Fruit fly (Drosophila melanogaster): ENCODE data around the gene CG15478.
A peak's percentile ranks its signal among the peaks of the same experiment; 100 is the strongest.

Gene CG15478

dm6 chrX:7702160-7702907 lies 15.4 kb downstream of the CG15478 start (continued):
- TF ChIP-seq CG6276 (GFP tag; optimal IDR thresholded peaks at IDR 0.05) (peak; percentile 23), CG15336 (GFP tag; IDR thresholded peaks at IDR 0.05) (peak; percentile 55; the same call in 1 of the 2 replicates), Eip75B (GFP tag; optimal IDR thresholded peaks at IDR 0.05) (no peak), acj6 (GFP tag; optimal IDR thresholded peaks at IDR 0.05) (no peak), net (GFP tag; optimal IDR thresholded peaks at IDR 0.05) (no peak), CG3032 (tag; optimal IDR thresholded peaks at IDR 0.05) (no peak), CG32006 (GFP tag; optimal IDR thresholded peaks at IDR 0.05) (no peak), lz (GFP tag; optimal IDR thresholded peaks at IDR 0.05) (no peak), CG8319 (GFP tag; optimal IDR thresholded peaks at IDR 0.05) (no peak), OdsH (GFP tag; optimal IDR thresholded peaks at IDR 0.05) (no peak), Sox15 (GFP tag; optimal IDR thresholded peaks at IDR 0.05) (no peak), CG34406 (GFP tag; optimal IDR thresholded peaks at IDR 0.05) (no peak), pdm3 (GFP tag; optimal IDR thresholded peaks at IDR 0.05) (no peak), Hr39 (GFP tag; optimal IDR thresholded peaks at IDR 0.05) (no peak), CG3919 (GFP tag; optimal IDR thresholded peaks at IDR 0.05) (no peak)

- TF ChIP-seq pdm3 (GFP tag; optimal IDR thresholded peaks at IDR 0.05) (peak; percentile 17), Eip78C (GFP tag) (peak; percentile 36), CG9139 (GFP tag; optimal IDR thresholded peaks at IDR 0.05) (no peak), Eip93F (GFP tag; optimal IDR thresholded peaks at IDR 0.05) (no peak), eg (GFP tag; IDR thresholded peaks at IDR 0.05) (peak; percentile 58), esn (GFP tag; optimal IDR thresholded peaks at IDR 0.05) (no peak), CG11294 (GFP tag; IDR thresholded peaks at IDR 0.05) (peak; percentile 7; the same call in 1 of the 2 replicates), Ets21C (GFP tag; optimal IDR thresholded peaks at IDR 0.05) (no peak), Eip75B (GFP tag; optimal IDR thresholded peaks at IDR 0.05) (no peak), Smox (GFP tag; optimal IDR thresholded peaks at IDR 0.05) (no peak), salr (GFP tag; optimal IDR thresholded peaks at IDR 0.05) (peak in 1 of 2 experiments; percentile 26), net (GFP tag; optimal IDR thresholded peaks at IDR 0.05) (no peak), CG3919 (GFP tag; optimal IDR thresholded peaks at IDR 0.05) (no peak), Hr39 (GFP tag; optimal IDR thresholded peaks at IDR 0.05) (no peak), CG10631 (GFP tag; optimal IDR thresholded peaks at IDR 0.05) (no peak), fkh (GFP tag; optimal IDR thresholded peaks at IDR 0.05) (peak; percentile 67), CG32006 (GFP tag; optimal IDR thresholded peaks at IDR 0.05) (peak; percentile 47), CG6792 (GFP tag; optimal IDR thresholded peaks at IDR 0.05) (no peak), Sox15 (GFP tag; optimal IDR thresholded peaks at IDR 0.05) (no peak), CG8632 (GFP tag; optimal IDR thresholded peaks at IDR 0.05) (no peak), CG31627 (GFP tag; optimal IDR thresholded peaks at IDR 0.05) (no peak), Ets96B (tag; optimal IDR thresholded peaks at IDR 0.05) (no peak), CG10669 (GFP tag; optimal IDR thresholded peaks at IDR 0.05) (no peak), lz (GFP tag; optimal IDR thresholded peaks at IDR 0.05) (no peak), CG6276 (GFP tag; optimal IDR thresholded peaks at IDR 0.05) (peak; percentile 72), Blimp-1 (GFP tag; optimal IDR thresholded peaks at IDR 0.05) (no peak), spab (GFP tag; optimal IDR thresholded peaks at IDR 0.05) (no peak), Lpt (GFP tag; optimal IDR thresholded peaks at IDR 0.05) (no peak), acj6 (GFP tag; optimal IDR thresholded peaks at IDR 0.05) (no peak), CG16779 (tag; optimal IDR thresholded peaks at IDR 0.05) (no peak), Sox14 (GFP tag; optimal IDR thresholded peaks at IDR 0.05) (no peak), CG15336 (GFP tag; IDR thresholded peaks at IDR 0.05) (peak; percentile 33; the same call in 1 of the 2 replicates), CG11902 (GFP tag; optimal IDR thresholded peaks at IDR 0.05) (no peak), topi (GFP tag; optimal IDR thresholded peaks at IDR 0.05) (no peak), Sox102F (GFP tag; optimal IDR thresholded peaks at IDR 0.05) (no peak), CG6163 (GFP tag; IDR thresholded peaks at IDR 0.05) (peak; percentile 8; the same call in 1 of the 3 replicates), Gug (GFP tag; IDR thresholded peaks at IDR 0.05) (no peak), CG8119 (GFP tag; IDR thresholded peaks at IDR 0.05) (no peak), dac (GFP tag; optimal IDR thresholded peaks at IDR 0.05) (no peak), CG6854 (GFP tag; optimal IDR thresholded peaks at IDR 0.05) (no peak), CG11762 (GFP tag; optimal IDR thresholded peaks at IDR 0.05; ENCODE audit: insufficient read depth) (no peak), CG4318 (GFP tag; optimal IDR thresholded peaks at IDR 0.05) (no peak)
Measured at dm6 chrX:7701282-7702078, 16.3 kb downstream of the CG15478 start.

Data from whole organism, prepupa.